Fruit fly (Drosophila melanogaster) whole organism: ENCODE data around the gene Spag1.

Experiments used
- psq ChIP-seq: fragments of >200 bp; optimal IDR thresholded peaks from 2 replicates; lab custom pipeline; 2017
- usp ChIP-seq: fragments of >200 bp; optimal IDR thresholded peaks from 2 replicates; lab custom pipeline; 2017; ENCODE audit warnings: missing biosample characterization, missing genetic modification characterization, mixed read lengths

- TF ChIP-seq usp (GFP tag; lab: Kevin White, UChicago) (no peak), psq (lab: Kevin White, UChicago) (no peak)
These were observed 9.5 kb downstream of the Spag1 start for dm6 chr3R:26957132-26957531.
